Fruit fly (Drosophila melanogaster) whole organism, pupa: ENCODE data around the gene CG14551.

ENCODE experiments used
- CG10348 ChIP-seq: fragments of 200-800 bp; sonication (Bioruptor generic); IDR thresholded peaks from 2 replicates; pipeline ENCODE4 v1.3.6; 2022; ENCODE audit warnings: missing biosample characterization, missing genetic modification characterization
- CG12605 ChIP-seq: fragments of 200-800 bp; sonication (Bioruptor generic); IDR thresholded peaks from 2 replicates; pipeline ENCODE4 v1.3.6; 2022; ENCODE audit warnings: missing biosample characterization, missing genetic modification characterization
- CG13204 ChIP-seq: fragments of 200-800 bp; sonication (Bioruptor generic); optimal IDR thresholded peaks from 2 replicates; lab custom pipeline; 2018; ENCODE audit warnings: missing biosample characterization, mild to moderate bottlenecking, missing genetic modification characterization, moderate library complexity
- CG14655 ChIP-seq: fragments of 200-800 bp; sonication (Bioruptor generic); optimal IDR thresholded peaks from 3 replicates; lab custom pipeline; 2017; ENCODE audit warnings: mild to moderate bottlenecking, missing biosample characterization, missing genetic modification reagents, missing genetic modification characterization
- CG15710 ChIP-seq: fragments of 200-800 bp; sonication (Bioruptor generic); optimal IDR thresholded peaks from 2 replicates; lab custom pipeline; 2018; ENCODE audit warnings: missing biosample characterization, mild to moderate bottlenecking, missing genetic modification characterization, moderate library complexity
- CG17806 ChIP-seq: fragments of 200-800 bp; sonication (Bioruptor generic); optimal IDR thresholded peaks from 2 replicates; lab custom pipeline; 2018; ENCODE audit warnings: missing biosample characterization, mild to moderate bottlenecking, missing genetic modification characterization, moderate library complexity
- CG32121 ChIP-seq: fragments of 200-800 bp; sonication (Bioruptor generic); IDR thresholded peaks from 2 replicates; pipeline ENCODE4 v1.3.6; 2022; ENCODE audit warnings: missing biosample characterization, missing genetic modification characterization
- CG34367 ChIP-seq: fragments of 200-800 bp; sonication (Bioruptor generic); optimal IDR thresholded peaks from 2 replicates; lab custom pipeline; 2018; ENCODE audit warnings: missing biosample characterization, mild to moderate bottlenecking, missing genetic modification characterization
- CG4496 ChIP-seq: fragments of 200-800 bp; sonication (Bioruptor generic); IDR thresholded peaks from 3 replicates; pipeline ENCODE4 v1.3.6; 2022; ENCODE audit warnings: missing biosample characterization, missing genetic modification characterization
- CG8159 ChIP-seq: fragments of 200-800 bp; sonication (Bioruptor generic); optimal IDR thresholded peaks from 3 replicates; lab custom pipeline; 2018; ENCODE audit warnings: missing biosample characterization, mild to moderate bottlenecking, missing genetic modification characterization, moderate library complexity
- CG8301 ChIP-seq: fragments of 200-800 bp; sonication (Bioruptor generic); optimal IDR thresholded peaks from 2 replicates; lab custom pipeline; 2018; ENCODE audit warnings: missing biosample characterization, mild to moderate bottlenecking, missing genetic modification characterization
- CG9948 ChIP-seq: fragments of 200-800 bp; sonication (Bioruptor generic); optimal IDR thresholded peaks from 2 replicates; lab custom pipeline; 2018; ENCODE audit warnings: missing biosample characterization, mild to moderate bottlenecking, missing genetic modification characterization, moderate library complexity
- D1 ChIP-seq: fragments of 200-800 bp; sonication (Bioruptor generic); optimal IDR thresholded peaks from 2 replicates; lab custom pipeline; 2018; ENCODE audit warnings: missing biosample characterization, mild to moderate bottlenecking, missing genetic modification characterization, moderate library complexity
- EcR ChIP-seq: fragments of 200-800 bp; sonication (Bioruptor generic); optimal IDR thresholded peaks from 3 replicates; lab custom pipeline; 2019; ENCODE audit warnings: missing biosample characterization, missing genetic modification characterization, mild to moderate bottlenecking, moderate library complexity, missing genetic modification reagents
- Ets98B ChIP-seq: fragments of 200-800 bp; sonication (Bioruptor generic); IDR thresholded peaks from 2 replicates; pipeline ENCODE4 v1.3.6; 2022; ENCODE audit warnings: missing biosample characterization, missing genetic modification characterization
- Pif1A ChIP-seq: fragments of 200-800 bp; sonication (Bioruptor generic); optimal IDR thresholded peaks from 3 replicates; lab custom pipeline; 2016; ENCODE audit warnings: missing biosample characterization, missing genetic modification characterization
- Pif1B ChIP-seq: fragments of 200-800 bp; sonication (Bioruptor generic); optimal IDR thresholded peaks from 3 replicates; lab custom pipeline; 2016; ENCODE audit warnings: missing biosample characterization, missing genetic modification characterization
- Snoo ChIP-seq: fragments of 200-800 bp; sonication (Bioruptor generic); optimal IDR thresholded peaks from 3 replicates; lab custom pipeline; 2017; ENCODE audit warnings: missing biosample characterization, mild to moderate bottlenecking, missing genetic modification characterization, inconsistent platforms
- fd96Ca ChIP-seq: fragments of 200-800 bp; sonication (Bioruptor generic); IDR thresholded peaks from 3 replicates; pipeline ENCODE4 v1.3.6; 2022; ENCODE audit warnings: missing biosample characterization, missing genetic modification characterization
- gl ChIP-seq: fragments of 200-800 bp; sonication (Bioruptor generic); optimal IDR thresholded peaks from 2 replicates; lab custom pipeline; 2018; ENCODE audit warnings: missing biosample characterization, mild to moderate bottlenecking, missing genetic modification characterization
- rn ChIP-seq: fragments of 200-800 bp; sonication (Bioruptor generic); IDR thresholded peaks from 2 replicates; pipeline ENCODE4 v1.3.6; 2022; ENCODE audit warnings: missing biosample characterization, missing genetic modification characterization

CG14551 gene

dm6 chr3R:26042131-26042885 lies 20.5 kb downstream of the CG14551 start:
- peak; percentile 59 for TF ChIP-seq D1 (tag; lab: Kevin White, UChicago)
- peak; percentile 96 for TF ChIP-seq CG8301 (tag; lab: Kevin White, UChicago)
- peak; percentile 94 for TF ChIP-seq Pif1B (GFP tag; lab: Kevin White, UChicago)
- TF ChIP-seq Pif1A = peak; percentile 98
- peak; percentile 84 for TF ChIP-seq gl (tag; lab: Kevin White, UChicago)
- peak; percentile 91 for TF ChIP-seq CG10348 (GFP tag; lab: Robert Waterston, UW)
- TF ChIP-seq CG13204 (GFP tag; lab: Kevin White, UChicago) = peak; percentile 77
- TF ChIP-seq CG34367 (tag; lab: Kevin White, UChicago) = peak; percentile 93
- peak; percentile 95 for TF ChIP-seq CG9948
- TF ChIP-seq Snoo (tag; lab: Kevin White, UChicago) = peak; percentile 95
- TF ChIP-seq CG32121 (GFP tag; lab: Robert Waterston, UW) = peak; percentile 98
- TF ChIP-seq fd96Ca (GFP tag; lab: Robert Waterston, UW) = peak; percentile 99
- peak; percentile 99 for TF ChIP-seq CG4496 (GFP tag; lab: Robert Waterston, UW)
- TF ChIP-seq CG12605 (GFP tag; lab: Robert Waterston, UW) = peak; percentile 96
- TF ChIP-seq CG17806 (tag; lab: Kevin White, UChicago) = peak; percentile 95
- TF ChIP-seq CG14655 (GFP tag; lab: Kevin White, UChicago) = peak; percentile 97
- peak; percentile 97 for TF ChIP-seq rn (GFP tag; lab: Robert Waterston, UW)
- peak; percentile 94 for TF ChIP-seq CG15710 (tag; lab: Kevin White, UChicago)
- peak; percentile 99 for TF ChIP-seq Ets98B (GFP tag; lab: Robert Waterston, UW)
- peak; percentile 17 for TF ChIP-seq EcR (GFP tag; lab: Kevin White, UChicago)
- peak; percentile 93 for TF ChIP-seq CG8159 (tag; lab: Kevin White, UChicago)

dm6 chr3R:26041417-26042101 lies 21.3 kb downstream of the CG14551 start, which contains the start of gene gro:
Gene gro, plus strand, starts transcription at chr3R:26041736.
- TF ChIP-seq CG32121 (GFP tag; lab: Robert Waterston, UW) (peak; percentile 51; the same call in 1 of the 2 replicates), CG9948 (peak; percentile 40), CG13204 (GFP tag; lab: Kevin White, UChicago) (no peak), Ets98B (GFP tag; lab: Robert Waterston, UW) (peak; percentile 55), CG15710 (tag; lab: Kevin White, UChicago) (peak; percentile 38), CG4496 (GFP tag; lab: Robert Waterston, UW) (peak; percentile 75), CG8301 (tag; lab: Kevin White, UChicago) (peak; percentile 13), Pif1B (GFP tag; lab: Kevin White, UChicago) (no peak), CG8159 (tag; lab: Kevin White, UChicago) (peak; percentile 38), rn (GFP tag; lab: Robert Waterston, UW) (peak; percentile 70), gl (tag; lab: Kevin White, UChicago) (no peak), CG14655 (GFP tag; lab: Kevin White, UChicago) (peak; percentile 36), D1 (tag; lab: Kevin White, UChicago) (peak; percentile 57), EcR (GFP tag; lab: Kevin White, UChicago) (no peak), CG34367 (tag; lab: Kevin White, UChicago) (no peak), Snoo (tag; lab: Kevin White, UChicago) (peak; percentile 17), fd96Ca (GFP tag; lab: Robert Waterston, UW) (peak; percentile 47), Pif1A (peak; percentile 66), CG12605 (GFP tag; lab: Robert Waterston, UW) (no peak), CG10348 (GFP tag; lab: Robert Waterston, UW) (no peak), CG17806 (tag; lab: Kevin White, UChicago) (peak; percentile 51)

dm6 chr3R:26039793-26040335 lies 22.9 kb downstream of the CG14551 start:
- TF ChIP-seq CG10348 (GFP tag; lab: Robert Waterston, UW) (no peak), CG8301 (tag; lab: Kevin White, UChicago) (no peak), CG8159 (tag; lab: Kevin White, UChicago) (no peak), gl (tag; lab: Kevin White, UChicago) (no peak), Ets98B (GFP tag; lab: Robert Waterston, UW) (no peak), Pif1B (GFP tag; lab: Kevin White, UChicago) (no peak), CG34367 (tag; lab: Kevin White, UChicago) (no peak), D1 (tag; lab: Kevin White, UChicago) (no peak), rn (GFP tag; lab: Robert Waterston, UW) (no peak), Snoo (tag; lab: Kevin White, UChicago) (no peak), fd96Ca (GFP tag; lab: Robert Waterston, UW) (no peak), Pif1A (no peak), CG14655 (GFP tag; lab: Kevin White, UChicago) (no peak), CG4496 (GFP tag; lab: Robert Waterston, UW) (no peak), CG9948 (no peak), EcR (GFP tag; lab: Kevin White, UChicago) (no peak), CG13204 (GFP tag; lab: Kevin White, UChicago) (no peak), CG15710 (tag; lab: Kevin White, UChicago) (no peak)

dm6 chr3R:26037899-26038298 lies 24.9 kb downstream of the CG14551 start:
- TF ChIP-seq CG8159 (tag; lab: Kevin White, UChicago) = no peak
- TF ChIP-seq Ets98B (GFP tag; lab: Robert Waterston, UW) = no peak
- TF ChIP-seq D1 (tag; lab: Kevin White, UChicago) = no peak
- no peak for TF ChIP-seq rn (GFP tag; lab: Robert Waterston, UW)
- TF ChIP-seq CG4496 (GFP tag; lab: Robert Waterston, UW) = no peak
- TF ChIP-seq CG34367 (tag; lab: Kevin White, UChicago) = no peak
- no peak for TF ChIP-seq CG13204 (GFP tag; lab: Kevin White, UChicago)
- TF ChIP-seq gl (tag; lab: Kevin White, UChicago) = no peak
- no peak for TF ChIP-seq Pif1B (GFP tag; lab: Kevin White, UChicago)
- no peak for TF ChIP-seq CG32121 (GFP tag; lab: Robert Waterston, UW)
- TF ChIP-seq fd96Ca (GFP tag; lab: Robert Waterston, UW) = no peak
